Worm (Caenorhabditis elegans) whole organism, young adult: ENCODE measurements around the gene K12H6.12.

Experiments
- B0261.1 ChIP-seq: sonication (generic microtip); optimal IDR thresholded peaks from 2 replicates; lab custom pipeline; 2016; ENCODE audit warnings: mild to moderate bottlenecking, missing genetic modification characterization, moderate library complexity, missing compliant biosample characterization
- B0336.3 ChIP-seq: fragments of 200-800 bp; sonication (Bioruptor generic); IDR thresholded peaks from 2 replicates; pipeline ENCODE4 v1.3.6; 2022; ENCODE audit warnings: missing genetic modification characterization, missing compliant biosample characterization
- D2030.7 ChIP-seq: fragments of 200-800 bp; sonication (Bioruptor generic); IDR thresholded peaks from 2 replicates; pipeline ENCODE4 v1.3.6; 2022; ENCODE audit warnings: missing genetic modification reagents, missing genetic modification characterization, missing compliant biosample characterization
- F23B12.7 ChIP-seq: sonication (generic microtip); optimal IDR thresholded peaks from 2 replicates; lab custom pipeline; 2017; ENCODE audit warnings: missing genetic modification characterization, mild to moderate bottlenecking, missing compliant biosample characterization, antibody characterized with exemption, moderate library complexity; ENCODE audit not compliant: insufficient read depth
- F52B5.7 ChIP-seq: sonication (generic microtip); optimal IDR thresholded peaks from 2 replicates; lab custom pipeline; 2016; ENCODE audit warnings: mild to moderate bottlenecking, missing genetic modification characterization, missing compliant biosample characterization
- K11D2.4 ChIP-seq: fragments of 200-800 bp; sonication (Bioruptor generic); IDR thresholded peaks from 2 replicates; pipeline ENCODE4 v1.3.6; 2022; ENCODE audit warnings: missing genetic modification reagents, missing genetic modification characterization, missing compliant biosample characterization
- T07F8.4 ChIP-seq: sonication (generic microtip); optimal IDR thresholded peaks from 2 replicates; lab custom pipeline; 2016; ENCODE audit warnings: mild to moderate bottlenecking, missing genetic modification characterization, moderate library complexity, missing compliant biosample characterization
- Y56A3A.18 ChIP-seq: fragments of 200-800 bp; sonication (Bioruptor generic); IDR thresholded peaks from 2 replicates; pipeline ENCODE4 v1.3.6; 2022; ENCODE audit warnings: missing genetic modification reagents, missing genetic modification characterization, missing compliant biosample characterization
- Y67H2A.10 ChIP-seq: fragments of 200-800 bp; sonication (Bioruptor generic); conservative IDR thresholded peaks from 2 replicates; pipeline ENCODE4 v1.3.6; 2022; ENCODE audit warnings: missing genetic modification reagents, missing genetic modification characterization, missing compliant biosample characterization
- athp-1 ChIP-seq: sonication (generic microtip); optimal IDR thresholded peaks from 2 replicates; lab custom pipeline; 2017; ENCODE audit warnings: mild to moderate bottlenecking, missing genetic modification characterization, missing compliant biosample characterization
- cebp-1 ChIP-seq, 2 experiments: fragments of 200-800 bp in 1 of 2; sonication (Bioruptor generic) in 1 of 2; sonication (generic microtip) in 1 of 2; IDR thresholded peaks in 1 of 2; optimal IDR thresholded peaks in 1 of 2; 2 replicates each; pipeline versions ENCODE4 v1.3.6 to Lab custom; 2017 to 2022; ENCODE audit warnings: missing compliant biosample characterization in 2 of 2, missing genetic modification characterization in 2 of 2, mild to moderate bottlenecking in 1 of 2, missing genetic modification reagents in 1 of 2, moderate library complexity in 1 of 2
- ceh-27 ChIP-seq: fragments of 200-800 bp; sonication (Bioruptor generic); optimal IDR thresholded peaks from 2 replicates; lab custom pipeline; 2018; ENCODE audit warnings: mild to moderate bottlenecking, missing genetic modification characterization, moderate library complexity, missing compliant biosample characterization
- chd-7 ChIP-seq: sonication (generic microtip); optimal IDR thresholded peaks from 2 replicates; lab custom pipeline; 2016; ENCODE audit warnings: mild to moderate bottlenecking, missing genetic modification characterization, moderate library complexity, missing compliant biosample characterization
- die-1 ChIP-seq: sonication (generic microtip); optimal IDR thresholded peaks from 2 replicates; lab custom pipeline; 2016; ENCODE audit warnings: missing genotype, mild to moderate bottlenecking, missing genetic modification characterization, missing compliant biosample characterization
- dox-1 ChIP-seq: fragments of 200-800 bp; sonication (Bioruptor generic); IDR thresholded peaks from 2 replicates; pipeline ENCODE4 v1.3.6; 2022; ENCODE audit warnings: missing genetic modification reagents, missing genetic modification characterization, missing compliant biosample characterization
- dpl-1 ChIP-seq: fragments of 150-350 bp; optimal IDR thresholded peaks from 2 replicates; lab custom pipeline; 2014; ENCODE audit warnings: missing biosample characterization, missing genetic modification reagents, missing genetic modification characterization
- egl-44 ChIP-seq: fragments of 200-800 bp; sonication (Bioruptor generic); IDR thresholded peaks from 2 replicates; pipeline ENCODE4 v1.3.6; 2022; ENCODE audit warnings: missing genetic modification reagents, missing genetic modification characterization, missing compliant biosample characterization
- egrh-3 ChIP-seq: fragments of 200-800 bp; sonication (Bioruptor generic); IDR thresholded peaks from 2 replicates; pipeline ENCODE4 v1.3.6; 2022; ENCODE audit warnings: missing genetic modification reagents, missing genetic modification characterization, missing compliant biosample characterization
- him-1 ChIP-seq: sonication (generic microtip); optimal IDR thresholded peaks from 2 replicates; lab custom pipeline; 2016; ENCODE audit warnings: missing genotype, missing genetic modification reagents, missing genetic modification characterization, missing compliant biosample characterization
- hmg-1.2 ChIP-seq: fragments of 200-800 bp; sonication (Bioruptor generic); IDR thresholded peaks from 2 replicates; pipeline ENCODE4 v1.3.6; 2022; ENCODE audit warnings: missing genetic modification reagents, missing genetic modification characterization, missing compliant biosample characterization
- let-526 ChIP-seq: fragments of 200-800 bp; sonication (Bioruptor generic); IDR thresholded peaks from 2 replicates; pipeline ENCODE4 v1.3.6; 2022; ENCODE audit warnings: missing genetic modification reagents, missing genetic modification characterization, missing compliant biosample characterization
- let-607 ChIP-seq, 2 experiments: fragments of 200-800 bp in 1 of 2; sonication (Bioruptor generic) in 1 of 2; sonication (generic microtip) in 1 of 2; optimal IDR thresholded peaks; 2 replicates each; lab custom pipeline; 2016 to 2018; ENCODE audit warnings: mild to moderate bottlenecking in 2 of 2, missing compliant biosample characterization in 2 of 2, missing genetic modification characterization in 2 of 2, moderate library complexity in 2 of 2, missing genotype in 1 of 2
- lin-26 ChIP-seq: fragments of 200-800 bp; sonication (Bioruptor generic); IDR thresholded peaks from 2 replicates; pipeline ENCODE4 v1.3.6; 2022; ENCODE audit warnings: missing genetic modification reagents, missing genetic modification characterization, missing compliant biosample characterization
- lin-40 ChIP-seq: sonication (generic microtip); optimal IDR thresholded peaks from 2 replicates; lab custom pipeline; 2016; ENCODE audit warnings: missing genetic modification characterization, mild to moderate bottlenecking, missing compliant biosample characterization, missing genotype, missing genetic modification reagents
- lin-54 ChIP-seq: fragments of 200-800 bp; sonication (Bioruptor generic); optimal IDR thresholded peaks from 2 replicates; lab custom pipeline; 2018; ENCODE audit warnings: mild to moderate bottlenecking, missing genetic modification characterization, missing compliant biosample characterization
- lsl-1 ChIP-seq: fragments of 200-800 bp; sonication (Bioruptor generic); optimal IDR thresholded peaks from 2 replicates; lab custom pipeline; 2018; ENCODE audit warnings: mild to moderate bottlenecking, missing genetic modification characterization, moderate library complexity, missing compliant biosample characterization
- madf-10 ChIP-seq: sonication (generic microtip); optimal IDR thresholded peaks from 2 replicates; lab custom pipeline; 2016; ENCODE audit warnings: mild to moderate bottlenecking, missing genetic modification characterization, missing compliant biosample characterization
- madf-3 ChIP-seq: fragments of 200-800 bp; sonication (Bioruptor generic); IDR thresholded peaks from 2 replicates; pipeline ENCODE4 v1.3.6; 2022; ENCODE audit warnings: missing genetic modification reagents, missing genetic modification characterization, missing compliant biosample characterization
- madf-6 ChIP-seq: fragments of 200-800 bp; sonication (Bioruptor generic); IDR thresholded peaks from 2 replicates; pipeline ENCODE4 v1.3.6; 2022; ENCODE audit warnings: missing genetic modification reagents, missing genetic modification characterization, missing compliant biosample characterization
- madf-8 ChIP-seq: fragments of 200-800 bp; sonication (Bioruptor generic); conservative IDR thresholded peaks from 2 replicates; pipeline ENCODE4 v1.3.6; 2022; ENCODE audit warnings: missing genetic modification reagents, missing genetic modification characterization, missing compliant biosample characterization
- mcd-1 ChIP-seq: fragments of 200-800 bp; sonication (Bioruptor generic); IDR thresholded peaks from 2 replicates; pipeline ENCODE4 v1.3.6; 2022; ENCODE audit warnings: missing genetic modification reagents, missing genetic modification characterization, missing compliant biosample characterization
- nfya-1 ChIP-seq: sonication (generic microtip); optimal IDR thresholded peaks from 2 replicates; lab custom pipeline; 2017; ENCODE audit warnings: antibody characterized with exemption, missing compliant biosample characterization, missing genetic modification characterization, borderline replicate concordance; ENCODE audit not compliant: insufficient read depth
- nfyb-1 ChIP-seq: fragments of 200-800 bp; sonication (Bioruptor generic); IDR thresholded peaks from 2 replicates; pipeline ENCODE4 v1.3.6; 2022; ENCODE audit warnings: missing genetic modification reagents, missing genetic modification characterization, missing compliant biosample characterization
- nhr-80 ChIP-seq: sonication (generic microtip); optimal IDR thresholded peaks from 2 replicates; lab custom pipeline; 2016; ENCODE audit warnings: missing genetic modification characterization, missing compliant biosample characterization
- nhr-90 ChIP-seq: sonication (generic microtip); optimal IDR thresholded peaks from 2 replicates; lab custom pipeline; 2016; ENCODE audit warnings: missing genotype, mild to moderate bottlenecking, missing genetic modification characterization, missing compliant biosample characterization
- pbrm-1 ChIP-seq: fragments of 200-800 bp; sonication (Bioruptor generic); IDR thresholded peaks from 2 replicates; pipeline ENCODE4 v1.3.6; 2022; ENCODE audit warnings: missing genetic modification reagents, missing genetic modification characterization, missing compliant biosample characterization
- rcor-1 ChIP-seq: fragments of 200-800 bp; sonication (Bioruptor generic); IDR thresholded peaks from 2 replicates; pipeline ENCODE4 v1.3.6; 2022; ENCODE audit warnings: missing genetic modification reagents, missing genetic modification characterization, missing compliant biosample characterization
- sdz-38 ChIP-seq: sonication (generic microtip); optimal IDR thresholded peaks from 2 replicates; lab custom pipeline; 2016; ENCODE audit warnings: missing genotype, missing genetic modification characterization, missing compliant biosample characterization
- sptf-2 ChIP-seq: fragments of 200-800 bp; sonication (Bioruptor generic); optimal IDR thresholded peaks from 2 replicates; lab custom pipeline; 2018; ENCODE audit warnings: mild to moderate bottlenecking, missing genetic modification characterization, missing compliant biosample characterization
- tbp1 ChIP-seq: fragments of 200-800 bp; sonication (Bioruptor generic); optimal IDR thresholded peaks from 2 replicates; lab custom pipeline; 2018; ENCODE audit warnings: mild to moderate bottlenecking, missing genetic modification characterization, missing compliant biosample characterization
- zfh-2 ChIP-seq: fragments of 200-800 bp; sonication (Bioruptor generic); conservative IDR thresholded peaks from 2 replicates; pipeline ENCODE4 v1.3.6; 2022; ENCODE audit warnings: missing genetic modification reagents, missing genetic modification characterization, missing compliant biosample characterization
- ztf-18 ChIP-seq: sonication (generic microtip); optimal IDR thresholded peaks from 2 replicates; lab custom pipeline; 2016; ENCODE audit warnings: missing genotype, mild to moderate bottlenecking, missing genetic modification characterization, missing compliant biosample characterization
- ztf-25 ChIP-seq: fragments of 200-800 bp; sonication (Bioruptor generic); IDR thresholded peaks from 2 replicates; pipeline ENCODE4 v1.3.6; 2022; ENCODE audit warnings: missing genetic modification reagents, missing genetic modification characterization, missing compliant biosample characterization
- ztf-28 ChIP-seq: fragments of 200-800 bp; sonication (Bioruptor generic); IDR thresholded peaks from 2 replicates; pipeline ENCODE4 v1.3.6; 2022; ENCODE audit warnings: missing genetic modification reagents, missing genetic modification characterization, missing compliant biosample characterization
- ztf-3 ChIP-seq: fragments of 200-800 bp; sonication (Bioruptor generic); optimal IDR thresholded peaks from 2 replicates; lab custom pipeline; 2018; ENCODE audit warnings: mild to moderate bottlenecking, missing genetic modification characterization, missing compliant biosample characterization
- ztf-6 ChIP-seq: fragments of 200-800 bp; sonication (Bioruptor generic); IDR thresholded peaks from 2 replicates; pipeline ENCODE4 v1.3.6; 2022; ENCODE audit warnings: missing genetic modification reagents, missing genetic modification characterization, missing compliant biosample characterization

The K12H6.12 gene

ce11 chrII:2861385-2862099 is 53.6 kb downstream of the K12H6.12 start (continued):
- peak; percentile 83; the same call in 1 of the 2 replicates for TF ChIP-seq egl-44 (GFP tag; lab: Robert Waterston, UW)
- TF ChIP-seq K11D2.4 (GFP tag; lab: Robert Waterston, UW): no peak
- no peak for TF ChIP-seq ztf-28 (GFP tag; lab: Robert Waterston, UW)
- TF ChIP-seq him-1 (tag; lab: Kevin White, UChicago): peak; percentile 87
- peak; percentile 57 for TF ChIP-seq mcd-1 (GFP tag; lab: Robert Waterston, UW)
- no peak for TF ChIP-seq cebp-1 (GFP tag; IDR thresholded peaks at IDR 0.05; lab: Robert Waterston, UW)
- peak; percentile 40 for TF ChIP-seq cebp-1 (tag; optimal IDR thresholded peaks at IDR 0.05; lab: Kevin White, UChicago)
- no peak for TF ChIP-seq ceh-27 (GFP tag; lab: Kevin White, UChicago)
- peak; percentile 48 for TF ChIP-seq F52B5.7 (tag; lab: Kevin White, UChicago)
- TF ChIP-seq ztf-6 (GFP tag; lab: Robert Waterston, UW): no peak
- no peak for TF ChIP-seq dpl-1 (GFP tag; lab: Kevin White, UChicago)
- TF ChIP-seq nhr-80 (tag; lab: Kevin White, UChicago): peak; percentile 11
- no peak for TF ChIP-seq lin-40
- TF ChIP-seq Y67H2A.10 (GFP tag; lab: Robert Waterston, UW): no peak
- TF ChIP-seq let-526 (GFP tag; lab: Robert Waterston, UW): no peak
- peak; percentile 31 for TF ChIP-seq F23B12.7
- no peak for TF ChIP-seq nfya-1 (tag; lab: Kevin White, UChicago)
- no peak for TF ChIP-seq T07F8.4
- TF ChIP-seq sptf-2 (GFP tag; lab: Kevin White, UChicago): no peak
- TF ChIP-seq zfh-2 (GFP tag; lab: Robert Waterston, UW): peak; percentile 61
- peak; percentile 68 for TF ChIP-seq pbrm-1 (GFP tag; lab: Robert Waterston, UW)
- TF ChIP-seq die-1 (tag; lab: Kevin White, UChicago): peak; percentile 73
- TF ChIP-seq egrh-3: peak; percentile 77
- peak; percentile 18 for TF ChIP-seq madf-10 (tag; lab: Kevin White, UChicago)
- peak; percentile 83 for TF ChIP-seq B0261.1 (tag; lab: Kevin White, UChicago)
- peak; percentile 33 for TF ChIP-seq ztf-18 (tag; lab: Kevin White, UChicago)
- 0 out of 2 replicates have a peak, but pooled peaks have one; percentile 50 for TF ChIP-seq Y56A3A.18 (GFP tag; lab: Robert Waterston, UW)
- no peak for TF ChIP-seq madf-3 (GFP tag; lab: Robert Waterston, UW)
- TF ChIP-seq ztf-25: peak; percentile 46; the same call in 1 of the 2 replicates
- TF ChIP-seq athp-1 (tag; lab: Kevin White, UChicago): peak; percentile 3
- TF ChIP-seq sdz-38 (tag; lab: Kevin White, UChicago): no peak
- peak; percentile 26 for TF ChIP-seq ztf-3
- TF ChIP-seq tbp1 (GFP tag; lab: Kevin White, UChicago): peak; percentile 90
- peak; percentile 45 for TF ChIP-seq lsl-1 (GFP tag; lab: Kevin White, UChicago)
- TF ChIP-seq nfyb-1 (GFP tag; lab: Robert Waterston, UW): peak; percentile 58; the same call in 1 of the 2 replicates
- TF ChIP-seq B0336.3 (GFP tag; lab: Robert Waterston, UW): peak; percentile 56; the same call in 1 of the 2 replicates
- TF ChIP-seq lin-26 (GFP tag; lab: Robert Waterston, UW): peak; percentile 42; the same call in 1 of the 2 replicates
- TF ChIP-seq dox-1 (GFP tag; lab: Robert Waterston, UW): peak; percentile 57
- peak; percentile 39; the same call in 1 of the 2 replicates for TF ChIP-seq rcor-1 (GFP tag; lab: Robert Waterston, UW)
- TF ChIP-seq let-607 (tag; optimal IDR thresholded peaks at IDR 0.05; lab: Kevin White, UChicago): peak in 1 of 2 experiments; percentile 11
- peak; percentile 33 for TF ChIP-seq chd-7 (tag; lab: Kevin White, UChicago)
- TF ChIP-seq nhr-90 (tag; lab: Kevin White, UChicago): peak; percentile 54
- no peak for TF ChIP-seq madf-8
- peak; percentile 59; the same call in 1 of the 2 replicates for TF ChIP-seq madf-6 (GFP tag; lab: Robert Waterston, UW)
- TF ChIP-seq D2030.7 (GFP tag; lab: Robert Waterston, UW): peak; percentile 78
- peak; percentile 31 for TF ChIP-seq lin-54 (GFP tag; lab: Kevin White, UChicago)
- TF ChIP-seq hmg-1.2 (GFP tag; lab: Robert Waterston, UW): peak; percentile 66
